Fruit fly (Drosophila melanogaster) whole organism, prepupa: ENCODE data around the gene Ama.

ENCODE experiments used
- Sox102F ChIP-seq: fragments of 200-800 bp; sonication (Bioruptor generic); optimal IDR thresholded peaks from 2 replicates; lab custom pipeline; 2016; ENCODE audit warnings: missing biosample characterization, mild to moderate bottlenecking, missing genetic modification characterization
- dac ChIP-seq: fragments of 200-800 bp; sonication (Bioruptor generic); optimal IDR thresholded peaks from 2 replicates; lab custom pipeline; 2017; ENCODE audit warnings: missing biosample characterization, mild to moderate bottlenecking, missing genetic modification characterization

DNA sequence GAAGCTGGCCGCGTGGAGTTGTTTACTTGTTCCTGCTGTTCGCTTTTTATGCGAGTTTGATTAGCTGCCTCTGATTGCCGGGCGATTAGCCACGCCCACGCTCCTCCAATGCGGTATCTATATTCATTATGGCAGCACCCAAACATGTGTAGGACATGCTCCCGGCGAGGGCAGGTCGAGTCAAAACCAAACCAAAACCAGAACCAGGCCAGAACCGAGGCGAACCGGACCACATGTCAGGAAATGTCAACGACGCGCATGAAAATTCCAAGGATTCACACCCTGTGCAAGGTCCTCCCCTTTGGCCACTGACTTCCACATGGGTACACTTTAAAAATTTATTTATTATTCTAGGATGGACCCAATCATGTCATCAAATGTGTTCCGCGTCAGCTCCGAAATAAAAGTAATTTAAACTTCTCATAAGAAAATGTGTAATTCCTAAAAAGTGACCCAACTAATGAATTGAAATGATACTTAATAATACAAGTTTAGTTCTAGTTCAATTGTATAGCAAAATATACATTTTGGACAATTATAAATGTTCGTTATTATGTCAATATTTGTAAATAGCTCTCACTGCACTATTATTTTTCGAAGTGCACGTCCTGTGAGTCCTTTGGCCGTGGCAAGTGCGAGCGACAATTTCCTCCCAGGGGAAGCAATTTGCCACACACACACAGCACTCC, 10.8 kb upstream of the Ama start:
- no peak for TF ChIP-seq dac (GFP tag; lab: Kevin White, UChicago)
- TF ChIP-seq Sox102F (GFP tag; lab: Kevin White, UChicago), result no peak
